Worm (Caenorhabditis elegans) whole organism, L1 larva: Measurements from ENCODE around the gene K02D10.8.

Source experiments
- C16A3.4 ChIP-seq: fragments of 150-350 bp; optimal IDR thresholded peaks from 2 replicates; lab custom pipeline; 2014; ENCODE audit warnings: missing biosample characterization, missing genetic modification characterization
- C34B4.2 ChIP-seq: sonication (generic microtip); optimal IDR thresholded peaks from 2 replicates; lab custom pipeline; 2017; ENCODE audit warnings: mild to moderate bottlenecking, missing genetic modification characterization, missing compliant biosample characterization
- F16B12.6 ChIP-seq: fragments of 150-350 bp; optimal IDR thresholded peaks from 2 replicates; lab custom pipeline; 2014; ENCODE audit warnings: missing biosample characterization, missing genetic modification characterization
- Y116A8C.19 ChIP-seq: sonication (generic microtip); optimal IDR thresholded peaks from 2 replicates; lab custom pipeline; 2016; ENCODE audit warnings: missing compliant biosample characterization, missing genetic modification characterization, borderline replicate concordance
- aha-1 ChIP-seq: fragments of 150-350 bp; optimal IDR thresholded peaks from 2 replicates; lab custom pipeline; 2014; ENCODE audit warnings: missing biosample characterization, missing genetic modification characterization
- alr-1 ChIP-seq: fragments of 200-800 bp; sonication (Bioruptor generic); optimal IDR thresholded peaks from 2 replicates; lab custom pipeline; 2018; ENCODE audit warnings: borderline replicate concordance, mild to moderate bottlenecking, missing genetic modification characterization, missing compliant biosample characterization
- ama-1 ChIP-seq: fragments of 150-350 bp; optimal IDR thresholded peaks from 2 replicates; lab custom pipeline; 2014
- blmp-1 ChIP-seq: fragments of 150-350 bp; optimal IDR thresholded peaks from 2 replicates; lab custom pipeline; 2014; ENCODE audit warnings: missing biosample characterization, missing genetic modification characterization
- ceh-63 ChIP-seq: fragments of 200-800 bp; sonication (Bioruptor generic); optimal IDR thresholded peaks from 2 replicates; lab custom pipeline; 2018; ENCODE audit warnings: mild to moderate bottlenecking, missing genetic modification characterization, missing compliant biosample characterization
- ceh-88 ChIP-seq: fragments of 200-800 bp; sonication (Bioruptor generic); IDR thresholded peaks from 2 replicates; pipeline ENCODE4 v1.3.6; 2022; ENCODE audit warnings: missing genetic modification characterization, missing compliant biosample characterization
- ceh-90 ChIP-seq: sonication (generic microtip); optimal IDR thresholded peaks from 2 replicates; lab custom pipeline; 2016; ENCODE audit warnings: missing genetic modification characterization, missing compliant biosample characterization
- dpl-1 ChIP-seq, 3 experiments: fragments of 150-350 bp in 2 of 3; sonication (generic microtip) in 1 of 3; optimal IDR thresholded peaks; 2 replicates each; lab custom pipeline; 2014 to 2017; ENCODE audit warnings: missing biosample characterization in 3 of 3, missing genetic modification characterization in 3 of 3, missing genetic modification reagents in 3 of 3
- dsc-1 ChIP-seq: sonication (generic microtip); optimal IDR thresholded peaks from 2 replicates; lab custom pipeline; 2016; ENCODE audit warnings: mild to moderate bottlenecking, missing genetic modification characterization, missing compliant biosample characterization
- efl-1 ChIP-seq, 4 experiments: fragments of 150-350 bp; optimal IDR thresholded peaks in 3 of 4; peaks in 1 of 4; 1 replicate in 1 of 4; 2 replicates in 3 of 4; lab custom pipeline; 2014; ENCODE audit warnings: missing biosample characterization in 2 of 4, missing genetic modification characterization in 2 of 4, missing genetic modification reagents in 2 of 4
- egl-13 ChIP-seq: sonication (generic microtip); optimal IDR thresholded peaks from 2 replicates; lab custom pipeline; 2016; ENCODE audit warnings: missing genotype, missing genetic modification reagents, missing genetic modification characterization, missing compliant biosample characterization
- ets-5 ChIP-seq: fragments of 200-800 bp; sonication (Bioruptor generic); IDR thresholded peaks from 2 replicates; pipeline ENCODE4 v1.3.6; 2022; ENCODE audit warnings: missing genetic modification characterization, missing compliant biosample characterization
- fkh-10 ChIP-seq: sonication (generic microtip); optimal IDR thresholded peaks from 2 replicates; lab custom pipeline; 2017; ENCODE audit warnings: missing biosample characterization, missing genetic modification reagents, missing genetic modification characterization
- fkh-4 ChIP-seq: sonication (generic microtip); optimal IDR thresholded peaks from 2 replicates; lab custom pipeline; 2016; ENCODE audit warnings: missing compliant biosample characterization, missing genetic modification characterization, borderline replicate concordance
- fkh-8 ChIP-seq: sonication (generic microtip); optimal IDR thresholded peaks from 2 replicates; lab custom pipeline; 2016; ENCODE audit warnings: mild to moderate bottlenecking, missing genetic modification characterization, missing compliant biosample characterization
- fos-1 ChIP-seq: fragments of 150-350 bp; optimal IDR thresholded peaks from 2 replicates; lab custom pipeline; 2014; ENCODE audit warnings: missing biosample characterization, missing genetic modification characterization
- hlh-17 ChIP-seq: fragments of 200-800 bp; sonication (Bioruptor generic); optimal IDR thresholded peaks from 2 replicates; lab custom pipeline; 2018; ENCODE audit warnings: missing genetic modification characterization, mild to moderate bottlenecking, missing compliant biosample characterization, moderate library complexity, borderline replicate concordance
- hpl-2 ChIP-seq: fragments of 150-350 bp; optimal IDR thresholded peaks from 2 replicates; lab custom pipeline; 2014; ENCODE audit warnings: missing biosample characterization, missing genetic modification reagents, missing genetic modification characterization
- irx-1 ChIP-seq: sonication (generic microtip); optimal IDR thresholded peaks from 2 replicates; lab custom pipeline; 2016; ENCODE audit warnings: missing genetic modification characterization, missing compliant biosample characterization
- isw-1 ChIP-seq: fragments of 200-800 bp; sonication (Bioruptor generic); IDR thresholded peaks from 2 replicates; pipeline ENCODE4 v1.3.6; 2022; ENCODE audit warnings: missing genetic modification characterization, missing compliant biosample characterization
- lin-13 ChIP-seq: fragments of 150-350 bp; optimal IDR thresholded peaks from 2 replicates; lab custom pipeline; 2014; ENCODE audit warnings: missing biosample characterization, missing genetic modification reagents, missing genetic modification characterization
- lin-14 ChIP-seq: fragments of 200-800 bp; sonication (Bioruptor generic); optimal IDR thresholded peaks from 2 replicates; lab custom pipeline; 2018; ENCODE audit warnings: mild to moderate bottlenecking, missing genetic modification characterization, moderate library complexity, missing compliant biosample characterization
- lin-15B ChIP-seq: fragments of 150-350 bp; sonication (generic microtip); optimal IDR thresholded peaks from 3 replicates; lab custom pipeline; 2014; ENCODE audit warnings: missing biosample characterization, missing genetic modification characterization
- lin-39 ChIP-seq: fragments of 150-350 bp; optimal IDR thresholded peaks from 2 replicates; lab custom pipeline; 2014; ENCODE audit warnings: missing biosample characterization, missing genetic modification reagents, missing genetic modification characterization
- lir-3 ChIP-seq: sonication (generic microtip); optimal IDR thresholded peaks from 2 replicates; lab custom pipeline; 2016; ENCODE audit warnings: mild to moderate bottlenecking, missing genetic modification characterization, moderate library complexity, missing compliant biosample characterization; ENCODE audit not compliant: poor library complexity
- lsy-2 ChIP-seq, 2 experiments: fragments of 150-350 bp; optimal IDR thresholded peaks; 2 replicates each; lab custom pipeline; 2014; ENCODE audit warnings: missing biosample characterization in 2 of 2, missing genetic modification characterization in 2 of 2
- mab-9 ChIP-seq: fragments of 200-800 bp; sonication (Bioruptor generic); IDR thresholded peaks from 2 replicates; pipeline ENCODE4 v1.3.6; 2022; ENCODE audit warnings: missing genetic modification reagents, missing genetic modification characterization, missing compliant biosample characterization
- mdl-1 ChIP-seq, 2 experiments: fragments of 150-350 bp; optimal IDR thresholded peaks; 2 replicates each; lab custom pipeline; 2014 to 2017; ENCODE audit warnings: missing biosample characterization in 2 of 2, missing genetic modification characterization in 2 of 2, inconsistent platforms in 1 of 2
- mef-2 ChIP-seq: fragments of 150-350 bp; optimal IDR thresholded peaks from 2 replicates; lab custom pipeline; 2014; ENCODE audit warnings: missing biosample characterization, missing genetic modification characterization
- mep-1 ChIP-seq: fragments of 150-350 bp; optimal IDR thresholded peaks from 2 replicates; lab custom pipeline; 2014; ENCODE audit warnings: missing biosample characterization, missing genetic modification characterization
- nhr-11 ChIP-seq: fragments of 150-350 bp; optimal IDR thresholded peaks from 2 replicates; lab custom pipeline; 2014; ENCODE audit warnings: missing biosample characterization, missing genetic modification characterization
- nhr-12 ChIP-seq: sonication (generic microtip); optimal IDR thresholded peaks from 2 replicates; lab custom pipeline; 2017; ENCODE audit warnings: missing biosample characterization, missing genetic modification characterization
- nhr-19 ChIP-seq: fragments of 200-800 bp; sonication (Bioruptor generic); conservative IDR thresholded peaks from 2 replicates; pipeline ENCODE4 v1.3.6; 2022; ENCODE audit warnings: missing genetic modification characterization, missing compliant biosample characterization
- nhr-237 ChIP-seq: fragments of 150-350 bp; optimal IDR thresholded peaks from 2 replicates; lab custom pipeline; 2014; ENCODE audit warnings: missing biosample characterization, missing genetic modification characterization
- nhr-71 ChIP-seq: sonication (generic microtip); optimal IDR thresholded peaks from 2 replicates; lab custom pipeline; 2016; ENCODE audit warnings: mild to moderate bottlenecking, missing genetic modification characterization, moderate library complexity, missing compliant biosample characterization
- nhr-77 ChIP-seq: fragments of 150-350 bp; optimal IDR thresholded peaks from 2 replicates; lab custom pipeline; 2014; ENCODE audit warnings: missing biosample characterization, missing genetic modification characterization
- nhr-85 ChIP-seq: sonication (generic microtip); peaks from one replicate; lab custom pipeline; 2016; ENCODE audit warnings: missing genetic modification characterization, inconsistent platforms, missing compliant biosample characterization
- nhr-90 ChIP-seq: sonication (generic microtip); optimal IDR thresholded peaks from 2 replicates; lab custom pipeline; 2016; ENCODE audit warnings: mild to moderate bottlenecking, missing genetic modification characterization, missing compliant biosample characterization; ENCODE audit not compliant: poor library complexity
- pax-3 ChIP-seq: fragments of 200-800 bp; sonication (Bioruptor generic); optimal IDR thresholded peaks from 2 replicates; lab custom pipeline; 2018; ENCODE audit warnings: mild to moderate bottlenecking, missing genetic modification characterization, moderate library complexity, missing compliant biosample characterization
- rnt-1 ChIP-seq: sonication (generic microtip); optimal IDR thresholded peaks from 2 replicates; lab custom pipeline; 2016; ENCODE audit warnings: mild to moderate bottlenecking, missing genetic modification characterization, moderate library complexity, missing compliant biosample characterization
- skn-1 ChIP-seq: fragments of 150-350 bp; optimal IDR thresholded peaks from 2 replicates; lab custom pipeline; 2014; ENCODE audit warnings: missing biosample characterization, missing genetic modification characterization
- snu-23 ChIP-seq: sonication (generic microtip); optimal IDR thresholded peaks from 2 replicates; lab custom pipeline; 2016; ENCODE audit warnings: missing genetic modification characterization, missing compliant biosample characterization
- sox-4 ChIP-seq: sonication (generic microtip); optimal IDR thresholded peaks from 2 replicates; lab custom pipeline; 2016; ENCODE audit warnings: missing genetic modification characterization, missing compliant biosample characterization
- sup-37 ChIP-seq: fragments of 200-800 bp; sonication (Bioruptor generic); optimal IDR thresholded peaks from 2 replicates; lab custom pipeline; 2018; ENCODE audit warnings: mild to moderate bottlenecking, missing genetic modification characterization, missing compliant biosample characterization
- tbx-2 ChIP-seq: sonication (generic microtip); optimal IDR thresholded peaks from 2 replicates; lab custom pipeline; 2016; ENCODE audit warnings: missing genetic modification characterization, missing compliant biosample characterization
- vab-15 ChIP-seq: sonication (generic microtip); optimal IDR thresholded peaks from 2 replicates; lab custom pipeline; 2017; ENCODE audit warnings: missing genotype, mild to moderate bottlenecking, missing genetic modification characterization, missing compliant biosample characterization
- xbp-1 ChIP-seq: sonication (generic microtip); optimal IDR thresholded peaks from 2 replicates; lab custom pipeline; 2016; ENCODE audit warnings: missing genetic modification characterization, missing compliant biosample characterization
- zag-1 ChIP-seq: fragments of 150-350 bp; optimal IDR thresholded peaks from 2 replicates; lab custom pipeline; 2014; ENCODE audit warnings: missing biosample characterization, missing genetic modification characterization
- ztf-11 ChIP-seq, 2 experiments: sonication (generic microtip); optimal IDR thresholded peaks; 2 replicates each; lab custom pipeline; 2016 to 2017; ENCODE audit warnings: missing genetic modification characterization in 2 of 2, missing biosample characterization in 1 of 2, missing compliant biosample characterization in 1 of 2

The K02D10.8 gene

ce11 chrIII:8782080-8782479 is 4.1 kb upstream of the K02D10.8 start:
- TF ChIP-seq tbx-2 (tag; lab: Kevin White, UChicago): no peak
- no peak for TF ChIP-seq vab-15
- TF ChIP-seq sup-37 (GFP tag; lab: Kevin White, UChicago): no peak
- no peak for TF ChIP-seq rnt-1
- TF ChIP-seq lir-3 (tag; lab: Kevin White, UChicago): no peak
- no peak for TF ChIP-seq blmp-1 (tag; lab: Kevin White, UChicago)
- TF ChIP-seq fkh-8 (tag; lab: Kevin White, UChicago): peak; percentile 24
- TF ChIP-seq nhr-85 (tag; lab: Kevin White, UChicago): no peak
- TF ChIP-seq hpl-2 (GFP tag; lab: Kevin White, UChicago): no peak
- TF ChIP-seq snu-23 (GFP tag; lab: Kevin White, UChicago): no peak
- TF ChIP-seq nhr-237: no peak
- no peak for TF ChIP-seq ama-1 (lab: Kevin White, UChicago)
- no peak for TF ChIP-seq isw-1 (GFP tag; lab: Robert Waterston, UW)
- TF ChIP-seq nhr-19: no peak
- TF ChIP-seq lsy-2 (tag; optimal IDR thresholded peaks at IDR 0.05; lab: Kevin White, UChicago): peak; percentile 12 to 31
- no peak for TF ChIP-seq efl-1 (optimal IDR thresholded peaks at IDR 0.05; lab: Kevin White, UChicago)
- peak; percentile 2 to 3 for TF ChIP-seq efl-1 (GFP tag; optimal IDR thresholded peaks at IDR 0.05 in 1 of 2; lab: Kevin White, UChicago)
- TF ChIP-seq fkh-10 (GFP tag; lab: Kevin White, UChicago): peak; percentile 67
- TF ChIP-seq aha-1 (tag; lab: Kevin White, UChicago): no peak
- peak; percentile 39 for TF ChIP-seq nhr-71 (tag; lab: Kevin White, UChicago)
- no peak for TF ChIP-seq alr-1 (tag; lab: Kevin White, UChicago)
- TF ChIP-seq lin-39 (tag; lab: Kevin White, UChicago): no peak
- peak; percentile 14 for TF ChIP-seq dsc-1
- no peak for TF ChIP-seq ztf-11 (tag; optimal IDR thresholded peaks at IDR 0.05; lab: Kevin White, UChicago)
- TF ChIP-seq lin-15B (tag; lab: Kevin White, UChicago): no peak
- TF ChIP-seq C34B4.2 (tag; lab: Kevin White, UChicago): no peak
- TF ChIP-seq F16B12.6 (tag; lab: Kevin White, UChicago): no peak
- TF ChIP-seq ets-5: no peak
- TF ChIP-seq skn-1: peak; percentile 16
- TF ChIP-seq mef-2: peak; percentile 31
- no peak for TF ChIP-seq mdl-1 (tag; optimal IDR thresholded peaks at IDR 0.05; lab: Kevin White, UChicago)
- TF ChIP-seq sox-4: no peak
- TF ChIP-seq nhr-90 (tag; lab: Kevin White, UChicago): no peak
- no peak for TF ChIP-seq Y116A8C.19 (tag; lab: Kevin White, UChicago)
- peak; percentile 3 for TF ChIP-seq mep-1 (tag; lab: Kevin White, UChicago)
- no peak for TF ChIP-seq lin-13 (GFP tag; lab: Kevin White, UChicago)
- TF ChIP-seq hlh-17: no peak
- no peak for TF ChIP-seq C16A3.4
- no peak for TF ChIP-seq fos-1 (tag; lab: Kevin White, UChicago)
- no peak for TF ChIP-seq ceh-63 (GFP tag; lab: Kevin White, UChicago)
- no peak for TF ChIP-seq fkh-4 (tag; lab: Kevin White, UChicago)
- TF ChIP-seq nhr-11 (tag; lab: Kevin White, UChicago): no peak
- no peak for TF ChIP-seq dpl-1 (GFP tag; optimal IDR thresholded peaks at IDR 0.05; lab: Kevin White, UChicago)
- TF ChIP-seq ceh-90: no peak
- TF ChIP-seq pax-3 (tag; lab: Kevin White, UChicago): no peak
- no peak for TF ChIP-seq zag-1
- TF ChIP-seq xbp-1 (tag; lab: Kevin White, UChicago): no peak
- TF ChIP-seq lin-14 (GFP tag; lab: Kevin White, UChicago): peak; percentile 86
- no peak for TF ChIP-seq ceh-88 (GFP tag; lab: Robert Waterston, UW)
- no peak for TF ChIP-seq nhr-12 (tag; lab: Kevin White, UChicago)
- no peak for TF ChIP-seq irx-1 (tag; lab: Kevin White, UChicago)
- TF ChIP-seq nhr-77: no peak
- no peak for TF ChIP-seq mab-9 (GFP tag; lab: Robert Waterston, UW)
- no peak for TF ChIP-seq egl-13 (tag; lab: Kevin White, UChicago)
